Fruit fly (Drosophila melanogaster) whole organism, embryonic: ENCODE measurements around the gene CG13138.

Experiments used
- CG1024 ChIP-seq: fragments of 200-800 bp; sonication (Bioruptor generic); IDR thresholded peaks from 2 replicates; pipeline ENCODE4 v1.3.6; 2022; ENCODE audit warnings: missing biosample characterization, missing genetic modification characterization
- CG10366 ChIP-seq: fragments of 200-800 bp; sonication (Bioruptor generic); IDR thresholded peaks from 2 replicates; pipeline ENCODE4 v1.3.6; 2022; ENCODE audit warnings: missing biosample characterization, missing genetic modification characterization
- CG10543 ChIP-seq: fragments of 200-800 bp; sonication (Bioruptor generic); optimal IDR thresholded peaks from 3 replicates; lab custom pipeline; 2017; ENCODE audit warnings: missing biosample characterization, mild to moderate bottlenecking, missing genetic modification characterization, moderate library complexity
- CG12659 ChIP-seq: fragments of 200-800 bp; sonication (Bioruptor generic); optimal IDR thresholded peaks from 3 replicates; lab custom pipeline; 2017; ENCODE audit warnings: mild to moderate bottlenecking, missing biosample characterization, missing genetic modification reagents, missing genetic modification characterization
- CG13894 ChIP-seq: fragments of 200-800 bp; sonication (Bioruptor generic); optimal IDR thresholded peaks from 3 replicates; lab custom pipeline; 2018; ENCODE audit warnings: missing biosample characterization, mild to moderate bottlenecking, missing genetic modification characterization, moderate library complexity
- CG14441 ChIP-seq: fragments of 200-800 bp; sonication (Bioruptor generic); IDR thresholded peaks from 2 replicates; pipeline ENCODE4 v1.3.6; 2022; ENCODE audit warnings: missing biosample characterization, missing genetic modification characterization
- CG15514 ChIP-seq: fragments of 200-800 bp; sonication (Bioruptor generic); optimal IDR thresholded peaks from 3 replicates; lab custom pipeline; 2017; ENCODE audit warnings: missing biosample characterization, missing genetic modification characterization, mild to moderate bottlenecking, moderate library complexity, missing genetic modification reagents
- CG17361 ChIP-seq: fragments of 200-800 bp; sonication (Bioruptor generic); IDR thresholded peaks from 3 replicates; pipeline ENCODE4 v1.3.6; 2022; ENCODE audit warnings: missing biosample characterization, missing genetic modification characterization
- CG17912 ChIP-seq: fragments of 200-800 bp; sonication (Bioruptor generic); optimal IDR thresholded peaks from 2 replicates; lab custom pipeline; 2018; ENCODE audit warnings: missing biosample characterization, mild to moderate bottlenecking, missing genetic modification characterization
- CG32767 ChIP-seq: fragments of 200-800 bp; sonication (Bioruptor generic); IDR thresholded peaks from 2 replicates; pipeline ENCODE4 v1.3.6; 2022; ENCODE audit warnings: missing biosample characterization, missing genetic modification characterization
- CG34376 ChIP-seq: fragments of 200-800 bp; sonication (Bioruptor generic); optimal IDR thresholded peaks from 2 replicates; lab custom pipeline; 2018; ENCODE audit warnings: missing biosample characterization, mild to moderate bottlenecking, missing genetic modification characterization
- CG6175 ChIP-seq: fragments of 200-800 bp; sonication (Bioruptor generic); IDR thresholded peaks from 3 replicates; pipeline ENCODE4 v1.3.6; 2022; ENCODE audit warnings: missing biosample characterization, missing genetic modification characterization
- CG7987 ChIP-seq: fragments of 200-800 bp; sonication (Bioruptor generic); optimal IDR thresholded peaks from 2 replicates; lab custom pipeline; 2018; ENCODE audit warnings: missing biosample characterization, mild to moderate bottlenecking, missing genetic modification characterization, moderate library complexity
- CG8290 ChIP-seq, 3 experiments: fragments of 200-800 bp; sonication (Bioruptor generic); optimal IDR thresholded peaks; 2 replicates each; lab custom pipeline; 2016 to 2019; ENCODE audit warnings: missing biosample characterization in 3 of 3, missing genetic modification characterization in 3 of 3, mild to moderate bottlenecking in 2 of 3, moderate library complexity in 1 of 3
- CG8478 ChIP-seq: fragments of >200 bp; optimal IDR thresholded peaks from 2 replicates; lab custom pipeline; 2018
- Deaf1 ChIP-seq: fragments of 200-800 bp; optimal IDR thresholded peaks from 3 replicates; lab custom pipeline; 2019; ENCODE audit warnings: missing biosample characterization, mild to moderate bottlenecking, missing genetic modification characterization, moderate library complexity
- Dp ChIP-seq: fragments of 200-800 bp; sonication (Bioruptor generic); optimal IDR thresholded peaks from 2 replicates; lab custom pipeline; 2018; ENCODE audit warnings: missing biosample characterization, mild to moderate bottlenecking, missing genetic modification characterization, moderate library complexity
- Ets97D ChIP-seq: fragments of 200-800 bp; sonication (Bioruptor generic); optimal IDR thresholded peaks from 3 replicates; lab custom pipeline; 2016; ENCODE audit warnings: missing biosample characterization, missing genetic modification characterization
- Fer1 ChIP-seq: fragments of 200-800 bp; sonication (Bioruptor generic); optimal IDR thresholded peaks from 2 replicates; lab custom pipeline; 2017; ENCODE audit warnings: missing biosample characterization, mild to moderate bottlenecking, missing genetic modification characterization
- Hmr ChIP-seq: fragments of 200-800 bp; sonication (Bioruptor generic); optimal IDR thresholded peaks from 3 replicates; lab custom pipeline; 2017; ENCODE audit warnings: mild to moderate bottlenecking, missing biosample characterization, missing genetic modification reagents, missing genetic modification characterization
- Hr3 ChIP-seq: fragments of 200-800 bp; sonication (Bioruptor generic); optimal IDR thresholded peaks from 3 replicates; lab custom pipeline; 2016; ENCODE audit warnings: missing biosample characterization, missing genetic modification characterization
- MBD-R2 ChIP-seq: fragments of 200-800 bp; sonication (Bioruptor generic); IDR thresholded peaks from 2 replicates; pipeline ENCODE4 v1.3.6; 2022; ENCODE audit warnings: missing biosample characterization, missing genetic modification characterization
- MTF-1 ChIP-seq: fragments of 200-800 bp; sonication (Bioruptor generic); optimal IDR thresholded peaks from 2 replicates; lab custom pipeline; 2018; ENCODE audit warnings: missing biosample characterization, mild to moderate bottlenecking, missing genetic modification characterization, borderline replicate concordance
- Mad ChIP-seq: fragments of 200-800 bp; sonication (Bioruptor generic); optimal IDR thresholded peaks from 2 replicates; lab custom pipeline; 2016; ENCODE audit warnings: missing biosample characterization, missing genetic modification characterization
- NC2β ChIP-seq: fragments of 200-800 bp; sonication (Bioruptor generic); optimal IDR thresholded peaks from 2 replicates; lab custom pipeline; 2016; ENCODE audit warnings: missing biosample characterization, missing genetic modification characterization
- NFAT ChIP-seq: fragments of 200-800 bp; sonication (Bioruptor generic); IDR thresholded peaks from 2 replicates; pipeline ENCODE4 v1.3.6; 2022; ENCODE audit warnings: missing biosample characterization, missing genetic modification characterization
- NK7.1 ChIP-seq: fragments of 200-800 bp; sonication (Bioruptor generic); optimal IDR thresholded peaks from 3 replicates; lab custom pipeline; 2016; ENCODE audit warnings: missing biosample characterization, missing genetic modification characterization
- Pdp1 ChIP-seq, 2 experiments: fragments of 200-800 bp; sonication (Bioruptor generic); optimal IDR thresholded peaks; 3 replicates each; lab custom pipeline; 2016; ENCODE audit warnings: missing biosample characterization in 2 of 2, missing genetic modification characterization in 2 of 2, mild to moderate bottlenecking in 1 of 2, moderate library complexity in 1 of 2
- Ravus ChIP-seq: fragments of 200-800 bp; sonication (Bioruptor generic); IDR thresholded peaks from 2 replicates; pipeline ENCODE4 v1.3.6; 2022; ENCODE audit warnings: missing biosample characterization, missing genetic modification characterization
- Six4 ChIP-seq: fragments of 200-800 bp; sonication (Bioruptor generic); optimal IDR thresholded peaks from 2 replicates; lab custom pipeline; 2016; ENCODE audit warnings: missing biosample characterization, missing genetic modification characterization
- ash1 ChIP-seq: fragments of 200-800 bp; sonication (Bioruptor generic); optimal IDR thresholded peaks from 2 replicates; lab custom pipeline; 2018; ENCODE audit warnings: missing biosample characterization, mild to moderate bottlenecking, missing genetic modification characterization
- bigmax ChIP-seq: fragments of 200-800 bp; sonication (Bioruptor generic); optimal IDR thresholded peaks from 2 replicates; lab custom pipeline; 2018; ENCODE audit warnings: missing biosample characterization, mild to moderate bottlenecking, missing genetic modification characterization
- cg ChIP-seq: fragments of 200-800 bp; sonication (Bioruptor generic); optimal IDR thresholded peaks from 3 replicates; lab custom pipeline; 2019; ENCODE audit warnings: missing biosample characterization, mild to moderate bottlenecking, missing genetic modification characterization, moderate library complexity
- chinmo ChIP-seq: fragments of 200-800 bp; sonication (Bioruptor generic); IDR thresholded peaks from 4 replicates; pipeline ENCODE4 v1.3.6; 2022; ENCODE audit warnings: missing biosample characterization, missing genetic modification characterization; ENCODE audit not compliant: partially characterized antibody
- croc ChIP-seq: fragments of 200-800 bp; sonication (Bioruptor generic); conservative IDR thresholded peaks from 3 replicates; pipeline ENCODE4 v1.3.6; 2022; ENCODE audit warnings: missing biosample characterization, missing genetic modification characterization
- ftz-f1 ChIP-seq: fragments of 200-800 bp; sonication (Bioruptor generic); optimal IDR thresholded peaks from 2 replicates; lab custom pipeline; 2016; ENCODE audit warnings: missing biosample characterization, missing genetic modification characterization
- gsb-n ChIP-seq: fragments of 200-800 bp; sonication (Bioruptor generic); optimal IDR thresholded peaks from 3 replicates; lab custom pipeline; 2018; ENCODE audit warnings: missing biosample characterization, mild to moderate bottlenecking, missing genetic modification characterization
- hkb ChIP-seq, 2 experiments: fragments of 200-800 bp in 1 of 2; fragments of >200 bp in 1 of 2; sonication (Bioruptor generic) in 1 of 2; IDR thresholded peaks in 1 of 2; optimal IDR thresholded peaks in 1 of 2; 2 replicates each; pipeline versions ENCODE4 v1.3.6 to Lab custom; 2017 to 2022; ENCODE audit warnings: missing biosample characterization in 1 of 2, missing genetic modification characterization in 1 of 2
- insv ChIP-seq, 2 experiments: fragments of 200-800 bp; sonication (Bioruptor generic); optimal IDR thresholded peaks; 3 replicates each; lab custom pipeline; 2016 to 2018; ENCODE audit warnings: missing biosample characterization in 2 of 2, missing genetic modification characterization in 2 of 2
- jumu ChIP-seq: fragments of 200-800 bp; sonication (Bioruptor generic); optimal IDR thresholded peaks from 3 replicates; lab custom pipeline; 2016; ENCODE audit warnings: missing biosample characterization, missing genetic modification characterization
- lbe ChIP-seq: fragments of 200-800 bp; sonication (Bioruptor generic); optimal IDR thresholded peaks from 2 replicates; lab custom pipeline; 2016; ENCODE audit warnings: missing biosample characterization, mild to moderate bottlenecking, missing genetic modification characterization
- mirr ChIP-seq: fragments of 200-800 bp; sonication (Bioruptor generic); optimal IDR thresholded peaks from 3 replicates; lab custom pipeline; 2018; ENCODE audit warnings: missing biosample characterization, mild to moderate bottlenecking, missing genetic modification characterization
- pzg ChIP-seq: fragments of 200-800 bp; sonication (Bioruptor generic); optimal IDR thresholded peaks from 3 replicates; lab custom pipeline; 2018; ENCODE audit warnings: missing biosample characterization, mild to moderate bottlenecking, missing genetic modification characterization, moderate library complexity
- sd ChIP-seq: fragments of 200-800 bp; sonication (Bioruptor generic); optimal IDR thresholded peaks from 3 replicates; lab custom pipeline; 2018; ENCODE audit warnings: missing biosample characterization, mild to moderate bottlenecking, missing genetic modification characterization, moderate library complexity
- sens ChIP-seq: fragments of 200-800 bp; sonication (Bioruptor generic); peaks from one replicate; lab custom pipeline; 2016; ENCODE audit warnings: missing biosample characterization, missing genetic modification characterization
- so ChIP-seq: fragments of 200-800 bp; sonication (Bioruptor generic); IDR thresholded peaks from 3 replicates; pipeline ENCODE4 v1.3.6; 2022; ENCODE audit warnings: missing biosample characterization, missing genetic modification characterization
- sug ChIP-seq: fragments of 200-800 bp; optimal IDR thresholded peaks from 2 replicates; lab custom pipeline; 2019; ENCODE audit warnings: missing biosample characterization, mild to moderate bottlenecking, missing genetic modification characterization, moderate library complexity
- tap ChIP-seq: fragments of 200-800 bp; optimal IDR thresholded peaks from 3 replicates; lab custom pipeline; 2019; ENCODE audit warnings: missing biosample characterization, mild to moderate bottlenecking, missing genetic modification characterization, moderate library complexity
- vvl ChIP-seq: fragments of 200-800 bp; sonication (Bioruptor generic); IDR thresholded peaks from 2 replicates; pipeline ENCODE4 v1.3.6; 2022; ENCODE audit warnings: missing biosample characterization, missing genetic modification characterization
- yki ChIP-seq: fragments of >200 bp; optimal IDR thresholded peaks from 3 replicates; lab custom pipeline; 2018

The CG13138 gene

DNA sequence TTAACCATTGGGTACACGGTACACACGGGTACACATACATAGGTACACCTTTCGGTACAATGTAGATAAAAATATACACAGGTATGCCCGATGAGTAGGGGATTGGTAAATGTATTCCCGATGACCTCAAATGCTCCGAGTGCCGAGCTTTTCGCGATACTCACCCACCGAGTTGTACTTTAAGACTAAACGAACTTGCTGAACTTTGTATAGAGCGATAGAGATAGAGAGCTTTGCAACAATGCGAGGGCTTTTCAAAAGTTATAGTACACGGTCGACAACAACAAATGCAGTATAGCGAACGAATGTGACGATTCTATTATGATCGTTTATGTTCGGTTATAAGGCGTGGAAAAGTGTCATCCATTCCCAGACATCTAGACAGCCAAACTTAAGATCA lies 19.8 kb upstream of the CG13138 start (continued):
- peak; percentile 19 for TF ChIP-seq Dp
- peak; percentile 89 for TF ChIP-seq sd (tag; lab: Kevin White, UChicago)
- no peak; the same call in 1 of the 2 replicates for TF ChIP-seq CG14441 (GFP tag; lab: Robert Waterston, UW)
- TF ChIP-seq so (GFP tag; lab: Robert Waterston, UW) = peak; percentile 58; the same call in 1 of the 3 replicates
- peak; percentile 56 for TF ChIP-seq Fer1
- no peak for TF ChIP-seq yki (lab: Kevin White, UChicago)
- TF ChIP-seq MTF-1 (GFP tag; lab: Kevin White, UChicago) = peak; percentile 15
- peak; percentile 23 for TF ChIP-seq CG17912
- peak; percentile 23; the same call in 1 of the 2 replicates for TF ChIP-seq vvl (GFP tag; lab: Robert Waterston, UW)
- peak; percentile 89; the same call in 2 of the 4 replicates for TF ChIP-seq chinmo (GFP tag; lab: Robert Waterston, UW)
- no peak for TF ChIP-seq gsb-n
- TF ChIP-seq CG15514 (GFP tag; lab: Kevin White, UChicago) = peak; percentile 49
- TF ChIP-seq Ravus (GFP tag; lab: Robert Waterston, UW) = no peak
- peak; percentile 91 for TF ChIP-seq CG34376
- no peak for TF ChIP-seq NK7.1 (GFP tag; lab: Kevin White, UChicago)
- TF ChIP-seq ash1 (GFP tag; lab: Kevin White, UChicago) = no peak
- peak; percentile 84 for TF ChIP-seq CG13894 (tag; lab: Kevin White, UChicago)
- peak; percentile 36 for TF ChIP-seq cg
- no peak for TF ChIP-seq jumu (GFP tag; lab: Kevin White, UChicago)
- TF ChIP-seq CG32767 = 0 out of 2 replicates have a peak, but pooled peaks have one; percentile 19
- no peak for TF ChIP-seq hkb (optimal IDR thresholded peaks at IDR 0.05; lab: Kevin White, UChicago)
- TF ChIP-seq hkb (GFP tag; IDR thresholded peaks at IDR 0.05; lab: Robert Waterston, UW) = peak; percentile 30; the same call in 1 of the 2 replicates
- peak; percentile 10 for TF ChIP-seq CG7987 (GFP tag; lab: Kevin White, UChicago)
- TF ChIP-seq CG12659 (GFP tag; lab: Kevin White, UChicago) = peak; percentile 13
- peak; percentile 20 for TF ChIP-seq sens
- TF ChIP-seq CG6175 (GFP tag; lab: Robert Waterston, UW) = no peak
- no peak for TF ChIP-seq CG17361 (GFP tag; lab: Robert Waterston, UW)
- no peak for TF ChIP-seq Ets97D (GFP tag; lab: Kevin White, UChicago)
- TF ChIP-seq bigmax = peak; percentile 25
- no peak for TF ChIP-seq insv (GFP tag; optimal IDR thresholded peaks at IDR 0.05; lab: Kevin White, UChicago)
- no peak for TF ChIP-seq croc (GFP tag; lab: Robert Waterston, UW)
- TF ChIP-seq Mad = no peak
- peak; percentile 91 for TF ChIP-seq mirr (GFP tag; lab: Kevin White, UChicago)
- no peak for TF ChIP-seq CG8478 (lab: Kevin White, UChicago)
- peak; percentile 3; the same call in 1 of the 2 replicates for TF ChIP-seq NFAT
- TF ChIP-seq CG1024 (GFP tag; lab: Robert Waterston, UW) = no peak
- peak; percentile 38 for TF ChIP-seq sug (tag; lab: Kevin White, UChicago)
- peak; percentile 40 for TF ChIP-seq CG10543 (GFP tag; lab: Kevin White, UChicago)
- peak; percentile 38 for TF ChIP-seq Hmr (GFP tag; lab: Kevin White, UChicago)
- TF ChIP-seq ftz-f1 (GFP tag; lab: Kevin White, UChicago) = peak; percentile 80
- TF ChIP-seq tap (tag; lab: Kevin White, UChicago) = no peak
- TF ChIP-seq pzg (GFP tag; lab: Kevin White, UChicago) = peak; percentile 18
- no peak for TF ChIP-seq lbe (GFP tag; lab: Kevin White, UChicago)
- no peak for TF ChIP-seq Six4 (GFP tag; lab: Kevin White, UChicago)
- TF ChIP-seq NC2β = no peak
- TF ChIP-seq MBD-R2 (GFP tag; lab: Robert Waterston, UW) = peak; percentile 25; the same call in 1 of the 2 replicates
- TF ChIP-seq Pdp1 (GFP tag; optimal IDR thresholded peaks at IDR 0.05; lab: Kevin White, UChicago) = no peak
- no peak for TF ChIP-seq Hr3 (GFP tag; lab: Kevin White, UChicago)
- TF ChIP-seq CG8290 (GFP tag; optimal IDR thresholded peaks at IDR 0.05; lab: Kevin White, UChicago) = no peak
- peak in 1 of 2 experiments; percentile 67 for TF ChIP-seq CG8290 (tag; optimal IDR thresholded peaks at IDR 0.05; lab: Kevin White, UChicago)
- TF ChIP-seq Deaf1 (tag; lab: Kevin White, UChicago) = peak; percentile 94
- TF ChIP-seq CG10366 (GFP tag; lab: Robert Waterston, UW) = no peak
